Worm (Caenorhabditis elegans) whole organism, L2 larva: ENCODE results near the gene C16B8.3.

Experiments
- F13H6.1 ChIP-seq: sonication (generic microtip); optimal IDR thresholded peaks from 2 replicates; lab custom pipeline; 2016; ENCODE audit warnings: missing genetic modification characterization, missing compliant biosample characterization
- egl-27 ChIP-seq: sonication (generic microtip); optimal IDR thresholded peaks from 3 replicates; lab custom pipeline; 2017; ENCODE audit warnings: missing biosample characterization, missing genetic modification reagents, missing genetic modification characterization
- fos-1 ChIP-seq: fragments of 150-350 bp; optimal IDR thresholded peaks from 2 replicates; lab custom pipeline; 2014; ENCODE audit warnings: missing biosample characterization, missing genetic modification characterization
- nhr-12 ChIP-seq: fragments of 150-350 bp; optimal IDR thresholded peaks from 2 replicates; lab custom pipeline; 2014; ENCODE audit warnings: missing biosample characterization, missing genetic modification characterization
- nhr-21 ChIP-seq: fragments of 150-350 bp; optimal IDR thresholded peaks from 2 replicates; lab custom pipeline; 2014; ENCODE audit warnings: missing biosample characterization, missing genetic modification characterization
- skn-1 ChIP-seq: sonication (generic microtip); optimal IDR thresholded peaks from 2 replicates; lab custom pipeline; 2017; ENCODE audit warnings: missing biosample characterization, missing genetic modification characterization
- zag-1 ChIP-seq: fragments of 150-350 bp; optimal IDR thresholded peaks from 2 replicates; lab custom pipeline; 2014; ENCODE audit warnings: missing biosample characterization, missing genetic modification characterization
- ztf-1 ChIP-seq: fragments of 200-800 bp; sonication (Bioruptor generic); conservative IDR thresholded peaks from 2 replicates; pipeline ENCODE4 v1.3.6; 2022; ENCODE audit warnings: missing genetic modification characterization, missing compliant biosample characterization
- ztf-11 ChIP-seq: sonication (generic microtip); optimal IDR thresholded peaks from 2 replicates; lab custom pipeline; 2017; ENCODE audit warnings: missing biosample characterization, missing genetic modification characterization
- ztf-4 ChIP-seq: fragments of 150-350 bp; optimal IDR thresholded peaks from 2 replicates; lab custom pipeline; 2014; ENCODE audit warnings: missing biosample characterization, missing genetic modification characterization

- no peak for TF ChIP-seq nhr-21 (tag; lab: Kevin White, UChicago)
- peak; percentile 80 for TF ChIP-seq fos-1 (tag; lab: Kevin White, UChicago)
- TF ChIP-seq egl-27 (tag; lab: Kevin White, UChicago) = peak; percentile 59
- TF ChIP-seq ztf-11 (tag; lab: Kevin White, UChicago) = no peak
- TF ChIP-seq ztf-1 (GFP tag; lab: Robert Waterston, UW) = no peak
- TF ChIP-seq zag-1 (tag; lab: Kevin White, UChicago) = peak; percentile 56
- TF ChIP-seq nhr-12 = no peak
- TF ChIP-seq ztf-4 (tag; lab: Kevin White, UChicago) = peak; percentile 73
- peak; percentile 91 for TF ChIP-seq F13H6.1 (tag; lab: Kevin White, UChicago)
- TF ChIP-seq skn-1 (tag; lab: Kevin White, UChicago) = no peak
Observed at ce11 chrX:4016113-4016512, 47.7 kb upstream of the C16B8.3 start, which contains the start of gene hrg-1.
